Worm (Caenorhabditis elegans) whole organism, early embryonic: ENCODE measurements around the gene klp-20.

Source experiments
- B0310.2 ChIP-seq: sonication (generic microtip); optimal IDR thresholded peaks from 2 replicates; lab custom pipeline; 2016; ENCODE audit warnings: mild to moderate bottlenecking, missing genetic modification characterization, missing compliant biosample characterization
- F13C5.2 ChIP-seq: sonication (generic microtip); optimal IDR thresholded peaks from 2 replicates; lab custom pipeline; 2017; ENCODE audit warnings: mild to moderate bottlenecking, missing genetic modification characterization, inconsistent platforms, missing compliant biosample characterization
- aly-1 ChIP-seq: sonication (generic microtip); optimal IDR thresholded peaks from 2 replicates; lab custom pipeline; 2016; ENCODE audit warnings: missing genetic modification characterization, missing compliant biosample characterization
- ama-1 ChIP-seq: fragments of 150-350 bp; optimal IDR thresholded peaks from 2 replicates; lab custom pipeline; 2014
- ceh-13 ChIP-seq: fragments of 200-800 bp; sonication (Bioruptor generic); optimal IDR thresholded peaks from 2 replicates; lab custom pipeline; 2018; ENCODE audit warnings: mild to moderate bottlenecking, missing genetic modification characterization, missing compliant biosample characterization
- ceh-36 ChIP-seq: sonication (generic microtip); optimal IDR thresholded peaks from 2 replicates; lab custom pipeline; 2016; ENCODE audit warnings: missing genetic modification characterization, inconsistent platforms, missing compliant biosample characterization
- ets-7 ChIP-seq: sonication (generic microtip); optimal IDR thresholded peaks from 2 replicates; lab custom pipeline; 2016; ENCODE audit warnings: missing genotype, missing genetic modification characterization, missing compliant biosample characterization
- flt-1 ChIP-seq: fragments of 200-800 bp; sonication (Bioruptor generic); IDR thresholded peaks from 2 replicates; pipeline ENCODE4 v1.3.6; 2022; ENCODE audit warnings: missing genetic modification characterization, missing compliant biosample characterization
- hmbx-1 ChIP-seq: sonication (generic microtip); optimal IDR thresholded peaks from 2 replicates; lab custom pipeline; 2016; ENCODE audit warnings: mild to moderate bottlenecking, missing genetic modification characterization, missing compliant biosample characterization
- hmg-4 ChIP-seq: fragments of 200-800 bp; sonication (Bioruptor generic); optimal IDR thresholded peaks from 2 replicates; lab custom pipeline; 2018; ENCODE audit warnings: mild to moderate bottlenecking, missing genetic modification characterization, missing compliant biosample characterization
- hnd-1 ChIP-seq: sonication (generic microtip); optimal IDR thresholded peaks from 2 replicates; lab custom pipeline; 2016; ENCODE audit warnings: missing genetic modification characterization, missing compliant biosample characterization
- pes-1 ChIP-seq: fragments of 200-800 bp; sonication (Bioruptor generic); IDR thresholded peaks from 2 replicates; pipeline ENCODE4 v1.3.6; 2022; ENCODE audit warnings: missing genetic modification reagents, missing genetic modification characterization, missing compliant biosample characterization
- scrt-1 ChIP-seq: fragments of 200-800 bp; sonication (Bioruptor generic); IDR thresholded peaks from 2 replicates; pipeline ENCODE4 v1.3.6; 2022; ENCODE audit warnings: missing genetic modification characterization, missing compliant biosample characterization
- sea-1 ChIP-seq: fragments of 200-800 bp; sonication (Bioruptor generic); conservative IDR thresholded peaks from 2 replicates; pipeline ENCODE4 v1.3.6; 2022; ENCODE audit warnings: missing genetic modification characterization, missing compliant biosample characterization
- tbx-11 ChIP-seq: fragments of 200-800 bp; sonication (Bioruptor generic); IDR thresholded peaks from 2 replicates; pipeline ENCODE4 v1.3.6; 2022; ENCODE audit warnings: missing genetic modification characterization, missing compliant biosample characterization
- tbx-37 ChIP-seq: fragments of 200-800 bp; sonication (Bioruptor generic); conservative IDR thresholded peaks from 2 replicates; pipeline ENCODE4 v1.3.6; 2022; ENCODE audit warnings: missing genetic modification reagents, missing genetic modification characterization, missing compliant biosample characterization
- tra-4 ChIP-seq: sonication (generic microtip); optimal IDR thresholded peaks from 2 replicates; lab custom pipeline; 2017; ENCODE audit warnings: missing genetic modification characterization, missing compliant biosample characterization

Gene klp-20

ce11 chrIII:188426-188888 lies 21.3 kb upstream of the klp-20 start, which contains the start of gene ubc-20:
Gene ubc-20, plus strand, starts transcription at chrIII:188838.
- TF ChIP-seq hnd-1 (no peak), hmg-4 (GFP tag; lab: Kevin White, UChicago) (no peak), tbx-37 (no peak), tra-4 (tag; lab: Kevin White, UChicago) (no peak), tbx-11 (GFP tag; lab: Robert Waterston, UW) (no peak), flt-1 (GFP tag; lab: Robert Waterston, UW) (no peak), pes-1 (no peak), aly-1 (tag; lab: Kevin White, UChicago) (no peak), ceh-13 (GFP tag; lab: Kevin White, UChicago) (no peak), ceh-36 (no peak), ets-7 (no peak), hmbx-1 (tag; lab: Kevin White, UChicago) (no peak), sea-1 (GFP tag; lab: Robert Waterston, UW) (no peak), B0310.2 (tag; lab: Kevin White, UChicago) (no peak)

ce11 chrIII:189280-189679 lies 20.5 kb upstream of the klp-20 start:
- TF ChIP-seq B0310.2 (tag; lab: Kevin White, UChicago) (no peak), tbx-37 (no peak), hnd-1 (no peak), hmbx-1 (tag; lab: Kevin White, UChicago) (no peak)

- TF ChIP-seq ama-1 (lab: Kevin White, UChicago) (no peak), aly-1 (tag; lab: Kevin White, UChicago) (no peak), B0310.2 (tag; lab: Kevin White, UChicago) (no peak), ets-7 (no peak), ceh-36 (no peak), pes-1 (no peak), ceh-13 (GFP tag; lab: Kevin White, UChicago) (no peak), hmbx-1 (tag; lab: Kevin White, UChicago) (no peak), tra-4 (tag; lab: Kevin White, UChicago) (no peak), tbx-11 (GFP tag; lab: Robert Waterston, UW) (no peak), hnd-1 (no peak), scrt-1 (GFP tag; lab: Robert Waterston, UW) (no peak), F13C5.2 (tag; lab: Kevin White, UChicago) (no peak)
These were observed 19.1 kb upstream of the klp-20 start, which contains the start of gene cox-17 for ce11 chrIII:190686-191085. Gene cox-17, plus strand, starts transcription at chrIII:190986.

ce11 chrIII:191803-192202 lies 18.0 kb upstream of the klp-20 start, which contains the start of gene sec-20:
Gene sec-20, plus strand, starts transcription at chrIII:192103.
- no peak for TF ChIP-seq ceh-13 (GFP tag; lab: Kevin White, UChicago)
- TF ChIP-seq F13C5.2 (tag; lab: Kevin White, UChicago): no peak
- TF ChIP-seq hmbx-1 (tag; lab: Kevin White, UChicago): no peak
- TF ChIP-seq pes-1: no peak
- no peak for TF ChIP-seq tra-4 (tag; lab: Kevin White, UChicago)
- no peak for TF ChIP-seq B0310.2 (tag; lab: Kevin White, UChicago)
- TF ChIP-seq flt-1 (GFP tag; lab: Robert Waterston, UW): no peak
- no peak for TF ChIP-seq ets-7
- no peak for TF ChIP-seq tbx-37
- TF ChIP-seq ama-1 (lab: Kevin White, UChicago): no peak
- TF ChIP-seq aly-1 (tag; lab: Kevin White, UChicago): no peak
- no peak for TF ChIP-seq hnd-1
- no peak for TF ChIP-seq scrt-1 (GFP tag; lab: Robert Waterston, UW)
- TF ChIP-seq hmg-4 (GFP tag; lab: Kevin White, UChicago): no peak
- TF ChIP-seq sea-1 (GFP tag; lab: Robert Waterston, UW): no peak
- TF ChIP-seq ceh-36: no peak
- no peak for TF ChIP-seq tbx-11 (GFP tag; lab: Robert Waterston, UW)

- no peak for TF ChIP-seq hnd-1
- no peak for TF ChIP-seq scrt-1 (GFP tag; lab: Robert Waterston, UW)
- TF ChIP-seq flt-1 (GFP tag; lab: Robert Waterston, UW): no peak
- no peak for TF ChIP-seq tra-4 (tag; lab: Kevin White, UChicago)
- no peak for TF ChIP-seq hmbx-1 (tag; lab: Kevin White, UChicago)
- no peak for TF ChIP-seq tbx-37
- no peak for TF ChIP-seq ets-7
- TF ChIP-seq tbx-11 (GFP tag; lab: Robert Waterston, UW): no peak
- no peak for TF ChIP-seq pes-1
These were observed 15.6 kb upstream of the klp-20 start, which contains the start of gene F40G9.17 for ce11 chrIII:194160-194559. Gene F40G9.17, plus strand, starts transcription at chrIII:194460.

- no peak for TF ChIP-seq flt-1 (GFP tag; lab: Robert Waterston, UW)
- TF ChIP-seq F13C5.2 (tag; lab: Kevin White, UChicago): no peak
- no peak for TF ChIP-seq hmg-4 (GFP tag; lab: Kevin White, UChicago)
- no peak for TF ChIP-seq hnd-1
- no peak for TF ChIP-seq ama-1 (lab: Kevin White, UChicago)
- TF ChIP-seq ceh-36: no peak
- TF ChIP-seq tbx-11 (GFP tag; lab: Robert Waterston, UW): no peak
- TF ChIP-seq sea-1 (GFP tag; lab: Robert Waterston, UW): no peak
- no peak for TF ChIP-seq scrt-1 (GFP tag; lab: Robert Waterston, UW)
- no peak for TF ChIP-seq tra-4 (tag; lab: Kevin White, UChicago)
- TF ChIP-seq ceh-13 (GFP tag; lab: Kevin White, UChicago): no peak
- no peak for TF ChIP-seq ets-7
- TF ChIP-seq B0310.2 (tag; lab: Kevin White, UChicago): no peak
- no peak for TF ChIP-seq hmbx-1 (tag; lab: Kevin White, UChicago)
- no peak for TF ChIP-seq aly-1 (tag; lab: Kevin White, UChicago)
These were observed 5.8 kb upstream of the klp-20 start for ce11 chrIII:203953-204352.

ce11 chrIII:207023-207422 lies 2.8 kb upstream of the klp-20 start, which contains the start of gene W10C4.1:
Gene W10C4.1, minus strand, starts transcription at chrIII:207123.
- TF ChIP-seq hmbx-1 (tag; lab: Kevin White, UChicago) (no peak), B0310.2 (tag; lab: Kevin White, UChicago) (no peak), tbx-11 (GFP tag; lab: Robert Waterston, UW) (no peak), tbx-37 (no peak), hmg-4 (GFP tag; lab: Kevin White, UChicago) (no peak), F13C5.2 (tag; lab: Kevin White, UChicago) (no peak), scrt-1 (GFP tag; lab: Robert Waterston, UW) (no peak), tra-4 (tag; lab: Kevin White, UChicago) (no peak), aly-1 (tag; lab: Kevin White, UChicago) (no peak), pes-1 (no peak), ets-7 (no peak), ceh-36 (no peak), hnd-1 (no peak), ceh-13 (GFP tag; lab: Kevin White, UChicago) (no peak), ama-1 (lab: Kevin White, UChicago) (no peak), flt-1 (GFP tag; lab: Robert Waterston, UW) (no peak), sea-1 (GFP tag; lab: Robert Waterston, UW) (no peak)
